Worm (Caenorhabditis elegans): ENCODE data around the gene F38B7.10.

The F38B7.10 gene

DNA sequence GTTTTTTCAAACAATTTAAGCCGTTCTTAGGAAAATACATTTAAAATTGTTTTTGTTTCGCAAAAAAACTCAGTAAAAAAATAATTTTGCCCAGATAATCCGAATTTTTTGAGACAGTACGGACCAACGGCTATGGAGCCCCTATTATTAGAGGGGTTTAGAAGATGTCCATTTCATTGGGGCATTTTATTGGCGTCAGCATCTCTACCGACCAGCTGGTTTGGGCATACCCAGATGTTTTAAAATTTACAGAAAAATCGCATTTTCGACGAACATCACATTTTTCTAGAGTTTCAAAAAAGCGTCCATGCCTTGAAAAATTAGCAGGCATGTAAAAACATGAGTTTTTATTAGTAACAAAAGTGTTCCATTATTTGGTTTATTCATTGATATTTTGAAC is 4.0 kb upstream of the F38B7.10 start (continued):
- TF ChIP-seq pha-4 (GFP tag; IDR thresholded peaks at IDR 0.05) (0 out of 2 replicates have a peak, but pooled peaks have one; percentile 44), pha-4 (tag; optimal IDR thresholded peaks at IDR 0.05) (no peak), gei-8 (GFP tag; optimal IDR thresholded peaks at IDR 0.05) (peak; percentile 52), Y75B8A.6 (GFP tag; IDR thresholded peaks at IDR 0.05) (no peak), mes-2 (tag; optimal IDR thresholded peaks at IDR 0.05; ENCODE audit: poor library complexity, severe bottlenecking) (no peak), daf-19 (GFP tag; conservative IDR thresholded peaks at IDR 0.05) (no peak), hif-1 (tag; optimal IDR thresholded peaks at IDR 0.05) (peak in 1 of 2 experiments; percentile 64), spr-1 (tag; optimal IDR thresholded peaks at IDR 0.05) (no peak), hmg-1.1 (GFP tag; IDR thresholded peaks at IDR 0.05) (0 out of 2 replicates have a peak, but pooled peaks have one; percentile 33), vab-7 (GFP tag; IDR thresholded peaks at IDR 0.05) (peak; percentile 30; the same call in 1 of the 2 replicates), ama-1 (optimal IDR thresholded peaks at IDR 0.05) (peak; percentile 19)

DNA sequence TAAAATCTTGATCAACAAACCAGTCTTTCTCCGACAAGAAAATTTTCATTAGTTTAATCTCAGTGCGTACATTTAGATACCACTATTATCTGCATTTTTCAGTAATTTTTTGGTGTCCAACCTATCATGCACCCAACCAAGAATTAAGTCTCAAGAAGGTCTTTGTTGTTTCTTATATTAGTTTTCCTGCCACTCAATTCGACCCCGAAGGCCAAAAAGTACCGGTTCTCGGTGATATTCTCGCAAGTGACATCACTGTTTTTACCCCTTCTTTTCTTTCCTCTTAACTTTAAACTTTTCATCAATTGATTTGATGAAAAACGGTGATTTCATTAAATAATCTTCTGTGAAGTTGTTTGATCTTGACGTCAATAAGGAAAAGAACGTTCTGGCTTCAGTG is 1.8 kb upstream of the F38B7.10 start, which contains the start of gene F38B7.2:
Gene F38B7.2 (plus strand): TSS at position 400 of the 400 bp plus-strand sequence.
- TF ChIP-seq aha-1 (tag), result peak; percentile 49
- peak; percentile 4 for TF ChIP-seq nhr-28 (tag; optimal IDR thresholded peaks at IDR 0.05)
- peak; percentile 66 for TF ChIP-seq nhr-48 (tag; optimal IDR thresholded peaks at IDR 0.05)
- TF ChIP-seq hlh-11 (tag; optimal IDR thresholded peaks at IDR 0.05), result peak; percentile 12
- TF ChIP-seq hlh-30 (tag; optimal IDR thresholded peaks at IDR 0.05; ENCODE audit: insufficient read depth), result peak; percentile 3
- TF ChIP-seq ama-1 (optimal IDR thresholded peaks at IDR 0.05), result no peak
- peak in 1 of 2 experiments; percentile 71 for TF ChIP-seq unc-62 (GFP tag; optimal IDR thresholded peaks at IDR 0.05 in 1 of 2)
- TF ChIP-seq unc-62 (tag; optimal IDR thresholded peaks at IDR 0.05), result no peak
- TF ChIP-seq nhr-25 (tag; optimal IDR thresholded peaks at IDR 0.05; ENCODE audit: borderline replicate concordance, insufficient read depth), result peak; percentile 43
- peak; percentile 30 for TF ChIP-seq nhr-10 (tag; optimal IDR thresholded peaks at IDR 0.05)
- no peak for TF ChIP-seq T26A8.4 (GFP tag; IDR thresholded peaks at IDR 0.05)
- no peak for TF ChIP-seq Y48G9A.11 (GFP tag; IDR thresholded peaks at IDR 0.05)

DNA sequence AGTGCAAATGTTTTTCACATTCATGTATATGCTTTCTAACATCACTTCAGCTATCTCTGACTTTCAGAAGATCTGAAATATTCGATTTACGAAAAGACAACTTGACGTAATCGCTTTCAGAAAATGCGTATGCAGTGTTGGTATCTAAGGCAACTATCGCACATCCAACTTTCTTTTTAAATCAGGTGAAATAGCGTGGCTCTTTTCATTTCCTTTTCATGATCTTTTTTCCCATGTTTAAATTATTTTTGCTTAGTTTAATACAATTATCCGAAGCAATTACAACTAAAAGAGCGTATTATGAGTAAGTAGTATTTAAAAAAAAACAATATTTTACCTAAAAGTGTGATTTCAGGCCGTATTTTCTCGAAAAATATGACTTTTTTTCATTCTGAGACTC is 1.5 kb downstream of the F38B7.10 start, which contains the start of gene F38B7.11:
Gene F38B7.11 (plus strand): TSS at position 301 of the 400 bp plus-strand sequence.
- TF ChIP-seq ZK546.5 (tag; optimal IDR thresholded peaks at IDR 0.05) (no peak), ceh-44 (GFP tag; IDR thresholded peaks at IDR 0.05) (no peak), dpl-1 (GFP tag; optimal IDR thresholded peaks at IDR 0.05) (no peak), ceh-82 (tag; optimal IDR thresholded peaks at IDR 0.05) (no peak), dmd-6 (GFP tag; IDR thresholded peaks at IDR 0.05) (no peak), egl-43 (GFP tag; IDR thresholded peaks at IDR 0.05) (no peak), daf-16 (GFP tag; optimal IDR thresholded peaks at IDR 0.05) (no peak), daf-16 (tag; optimal IDR thresholded peaks at IDR 0.05) (no peak), madf-9 (GFP tag; conservative IDR thresholded peaks at IDR 0.05) (no peak), hlh-30 (tag; optimal IDR thresholded peaks at IDR 0.05; ENCODE audit: insufficient read depth) (no peak), daf-12 (tag; optimal IDR thresholded peaks at IDR 0.05) (no peak)

DNA sequence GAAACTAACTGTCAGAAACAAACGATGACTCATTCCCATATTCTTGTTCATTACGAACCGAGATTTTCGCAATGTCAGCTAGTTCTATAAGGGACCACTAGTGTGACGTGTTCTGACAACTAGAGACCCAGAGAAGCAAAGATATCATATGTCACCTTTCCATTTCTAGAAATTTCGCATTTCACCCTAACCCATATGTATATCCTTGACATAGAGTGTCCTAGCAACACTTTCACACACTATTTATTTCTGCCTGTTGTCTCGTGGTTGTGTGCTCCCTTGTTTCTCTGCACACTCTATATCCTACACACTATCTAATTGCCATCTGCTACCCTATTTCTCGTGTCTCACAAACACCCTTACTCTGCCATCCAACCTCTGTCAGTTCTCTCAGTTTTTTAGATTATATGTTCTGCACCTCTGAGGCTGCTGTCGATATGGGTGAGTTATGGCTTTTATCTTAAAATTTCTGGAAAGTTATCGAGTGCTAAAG is 3.6 kb downstream of the F38B7.10 start, which contains the start of the genes F38B7.17 and F38B7.3:
Gene F38B7.17 (minus strand): TSS at position 51 of the 493 bp plus-strand sequence.
Gene F38B7.3 (plus strand): TSS at position 194 of the 493 bp plus-strand sequence.
- TF ChIP-seq daf-12 (tag; optimal IDR thresholded peaks at IDR 0.05), result no peak
- peak; percentile 73 for TF ChIP-seq nhr-28 (tag; optimal IDR thresholded peaks at IDR 0.05)
- TF ChIP-seq nhr-10 (tag; optimal IDR thresholded peaks at IDR 0.05), result no peak
- no peak for TF ChIP-seq egl-43 (GFP tag; IDR thresholded peaks at IDR 0.05)
- TF ChIP-seq F37D6.2 (tag; optimal IDR thresholded peaks at IDR 0.05), result no peak
- TF ChIP-seq ZK337.2 (GFP tag; IDR thresholded peaks at IDR 0.05), result no peak
- no peak for TF ChIP-seq daf-19 (GFP tag; conservative IDR thresholded peaks at IDR 0.05)
- TF ChIP-seq ceh-44 (GFP tag; IDR thresholded peaks at IDR 0.05), result no peak
- TF ChIP-seq hlh-30 (tag; optimal IDR thresholded peaks at IDR 0.05; ENCODE audit: insufficient read depth), result peak; percentile 93
- no peak for TF ChIP-seq nhr-76 (tag; optimal IDR thresholded peaks at IDR 0.05)
- no peak for TF ChIP-seq aly-2 (tag; optimal IDR thresholded peaks at IDR 0.05)
- no peak for TF ChIP-seq madf-9 (GFP tag; conservative IDR thresholded peaks at IDR 0.05)
- TF ChIP-seq F10B5.3 (tag; optimal IDR thresholded peaks at IDR 0.05), result no peak
- TF ChIP-seq daf-8 (GFP tag; IDR thresholded peaks at IDR 0.05), result no peak
- TF ChIP-seq ceh-20 (GFP tag; IDR thresholded peaks at IDR 0.05), result no peak
- TF ChIP-seq dmd-8 (GFP tag; IDR thresholded peaks at IDR 0.05), result no peak
- no peak for TF ChIP-seq zip-11 (GFP tag; IDR thresholded peaks at IDR 0.05)
- TF ChIP-seq pha-4 (GFP tag; IDR thresholded peaks at IDR 0.05), result no peak
- TF ChIP-seq pha-4 (tag; optimal IDR thresholded peaks at IDR 0.05), result no peak
- no peak for TF ChIP-seq ceh-82 (tag; optimal IDR thresholded peaks at IDR 0.05)
- no peak for TF ChIP-seq fkh-10 (GFP tag; optimal IDR thresholded peaks at IDR 0.05)
- no peak for TF ChIP-seq daf-16 (GFP tag; optimal IDR thresholded peaks at IDR 0.05)
- peak; percentile 85 for TF ChIP-seq daf-16 (tag; optimal IDR thresholded peaks at IDR 0.05)
- no peak for TF ChIP-seq lin-39 (tag; optimal IDR thresholded peaks at IDR 0.05)
- no peak for TF ChIP-seq R02D3.7 (tag; optimal IDR thresholded peaks at IDR 0.05)
- no peak for TF ChIP-seq unc-130 (GFP tag; optimal IDR thresholded peaks at IDR 0.05)
